Worm (Caenorhabditis elegans) whole organism, early embryonic: ENCODE data around the gene T04B2.3.

Experiments used
- F13C5.2 ChIP-seq: sonication (generic microtip); optimal IDR thresholded peaks from 2 replicates; lab custom pipeline; 2017; ENCODE audit warnings: mild to moderate bottlenecking, missing genetic modification characterization, inconsistent platforms, missing compliant biosample characterization
- aly-1 ChIP-seq: sonication (generic microtip); optimal IDR thresholded peaks from 2 replicates; lab custom pipeline; 2016; ENCODE audit warnings: missing genetic modification characterization, missing compliant biosample characterization
- ama-1 ChIP-seq: fragments of 150-350 bp; optimal IDR thresholded peaks from 2 replicates; lab custom pipeline; 2014
- hmbx-1 ChIP-seq: sonication (generic microtip); optimal IDR thresholded peaks from 2 replicates; lab custom pipeline; 2016; ENCODE audit warnings: mild to moderate bottlenecking, missing genetic modification characterization, missing compliant biosample characterization
- hmg-4 ChIP-seq: fragments of 200-800 bp; sonication (Bioruptor generic); optimal IDR thresholded peaks from 2 replicates; lab custom pipeline; 2018; ENCODE audit warnings: mild to moderate bottlenecking, missing genetic modification characterization, missing compliant biosample characterization
- hnd-1 ChIP-seq: sonication (generic microtip); optimal IDR thresholded peaks from 2 replicates; lab custom pipeline; 2016; ENCODE audit warnings: missing genetic modification characterization, missing compliant biosample characterization
- tbx-37 ChIP-seq: fragments of 200-800 bp; sonication (Bioruptor generic); conservative IDR thresholded peaks from 2 replicates; pipeline ENCODE4 v1.3.6; 2022; ENCODE audit warnings: missing genetic modification reagents, missing genetic modification characterization, missing compliant biosample characterization

DNA sequence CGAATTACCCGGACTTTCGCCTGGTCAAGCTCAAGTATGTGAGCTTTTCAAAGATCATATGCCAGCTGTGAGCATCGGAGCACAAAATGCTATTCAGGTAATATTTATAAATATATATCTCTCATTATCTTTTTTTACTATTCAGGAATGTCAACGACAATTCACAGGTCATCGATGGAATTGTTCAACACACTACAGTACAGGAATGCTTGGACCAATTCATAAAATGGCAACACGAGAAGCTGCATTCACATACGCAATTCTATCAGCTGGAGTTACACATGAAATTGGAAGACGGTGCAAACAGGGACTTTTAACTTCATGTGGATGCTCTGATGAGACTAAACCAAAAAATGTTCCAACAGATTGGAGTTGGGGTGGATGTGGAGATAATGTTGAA lies 21.1 kb downstream of the T04B2.3 start:
- TF ChIP-seq ama-1: no peak
- no peak for TF ChIP-seq F13C5.2
- TF ChIP-seq tbx-37 (GFP tag; lab: Robert Waterston, UW): no peak
- TF ChIP-seq aly-1 (tag; lab: Kevin White, UChicago): no peak
- no peak for TF ChIP-seq hmg-4
- no peak for TF ChIP-seq hmbx-1 (tag; lab: Kevin White, UChicago)
- TF ChIP-seq hnd-1: no peak
